Worm (Caenorhabditis elegans): Measurements from ENCODE around the gene vha-19.

- no peak for TF ChIP-seq pha-4 (tag; optimal IDR thresholded peaks at IDR 0.05)
- no peak for TF ChIP-seq Y22D7AL.16 (tag; optimal IDR thresholded peaks at IDR 0.05)
- no peak for TF ChIP-seq madf-2 (tag; optimal IDR thresholded peaks at IDR 0.05)
These were observed 14.2 kb upstream of the vha-19 start, which contains the start of gene F42A6.1 for ce11 chrIV:3354757-3355156.
